Fruit fly (Drosophila melanogaster): ENCODE measurements around the gene rngo.

- TF ChIP-seq CTCF (optimal IDR thresholded peaks at IDR 0.05) = no peak
- no peak for TF ChIP-seq CG8478 (optimal IDR thresholded peaks at IDR 0.05)
Measured at dm6 chrX:16403811-16404420, 37.3 kb upstream of the rngo start.
